Worm (Caenorhabditis elegans) whole organism, L3 larva: Measurements from ENCODE around the gene ttr-7.

Source experiments
- R02D3.7 ChIP-seq: fragments of 150-350 bp; optimal IDR thresholded peaks from 2 replicates; lab custom pipeline; 2014; ENCODE audit warnings: missing biosample characterization, missing genetic modification characterization
- aly-2 ChIP-seq: fragments of 150-350 bp; optimal IDR thresholded peaks from 2 replicates; lab custom pipeline; 2014; ENCODE audit warnings: missing biosample characterization, missing genetic modification characterization
- ama-1 ChIP-seq: fragments of 150-350 bp; optimal IDR thresholded peaks from 2 replicates; lab custom pipeline; 2018
- fkh-10 ChIP-seq: sonication (generic microtip); optimal IDR thresholded peaks from 2 replicates; lab custom pipeline; 2017; ENCODE audit warnings: missing biosample characterization, missing genetic modification reagents, missing genetic modification characterization
- fos-1 ChIP-seq: fragments of 150-350 bp; optimal IDR thresholded peaks from 2 replicates; lab custom pipeline; 2014; ENCODE audit warnings: missing biosample characterization, missing genetic modification characterization
- mdl-1 ChIP-seq: fragments of 150-350 bp; optimal IDR thresholded peaks from 2 replicates; lab custom pipeline; 2014; ENCODE audit warnings: missing biosample characterization, missing genetic modification characterization
- nhr-237 ChIP-seq: fragments of 150-350 bp; optimal IDR thresholded peaks from 2 replicates; lab custom pipeline; 2014; ENCODE audit warnings: missing biosample characterization, missing genetic modification characterization
- nhr-28 ChIP-seq: fragments of 150-350 bp; optimal IDR thresholded peaks from 2 replicates; lab custom pipeline; 2014; ENCODE audit warnings: missing biosample characterization, missing genetic modification characterization
- nhr-76 ChIP-seq: fragments of 150-350 bp; sonication (generic microtip); optimal IDR thresholded peaks from 5 replicates; lab custom pipeline; 2014; ENCODE audit warnings: missing biosample characterization, missing genetic modification characterization
- pha-4 ChIP-seq: fragments of 150-350 bp; optimal IDR thresholded peaks from 2 replicates; lab custom pipeline; 2014; ENCODE audit warnings: missing biosample characterization, missing genetic modification reagents, missing genetic modification characterization
- zag-1 ChIP-seq: fragments of 150-350 bp; optimal IDR thresholded peaks from 2 replicates; lab custom pipeline; 2014; ENCODE audit warnings: missing biosample characterization, missing genetic modification characterization

ce11 chrIII:614447-614846 is 8.6 kb downstream of the ttr-7 start, which contains the start of gene T19C3.3:
- TF ChIP-seq zag-1 (tag; lab: Kevin White, UChicago) = no peak
- TF ChIP-seq nhr-28 (tag; lab: Kevin White, UChicago) = no peak
- no peak for TF ChIP-seq nhr-76 (tag; lab: Kevin White, UChicago)
- no peak for TF ChIP-seq fos-1 (tag; lab: Kevin White, UChicago)
- no peak for TF ChIP-seq pha-4
- TF ChIP-seq nhr-237 = no peak
- no peak for TF ChIP-seq R02D3.7
- TF ChIP-seq mdl-1 (tag; lab: Kevin White, UChicago) = no peak
- TF ChIP-seq fkh-10 (GFP tag; lab: Kevin White, UChicago) = no peak
- no peak for TF ChIP-seq aly-2 (tag; lab: Kevin White, UChicago)
- no peak for TF ChIP-seq ama-1 (lab: Kevin White, UChicago)
